Fruit fly (Drosophila melanogaster): Measurements from ENCODE around the gene Uqcc1.

Uqcc1 gene

DNA sequence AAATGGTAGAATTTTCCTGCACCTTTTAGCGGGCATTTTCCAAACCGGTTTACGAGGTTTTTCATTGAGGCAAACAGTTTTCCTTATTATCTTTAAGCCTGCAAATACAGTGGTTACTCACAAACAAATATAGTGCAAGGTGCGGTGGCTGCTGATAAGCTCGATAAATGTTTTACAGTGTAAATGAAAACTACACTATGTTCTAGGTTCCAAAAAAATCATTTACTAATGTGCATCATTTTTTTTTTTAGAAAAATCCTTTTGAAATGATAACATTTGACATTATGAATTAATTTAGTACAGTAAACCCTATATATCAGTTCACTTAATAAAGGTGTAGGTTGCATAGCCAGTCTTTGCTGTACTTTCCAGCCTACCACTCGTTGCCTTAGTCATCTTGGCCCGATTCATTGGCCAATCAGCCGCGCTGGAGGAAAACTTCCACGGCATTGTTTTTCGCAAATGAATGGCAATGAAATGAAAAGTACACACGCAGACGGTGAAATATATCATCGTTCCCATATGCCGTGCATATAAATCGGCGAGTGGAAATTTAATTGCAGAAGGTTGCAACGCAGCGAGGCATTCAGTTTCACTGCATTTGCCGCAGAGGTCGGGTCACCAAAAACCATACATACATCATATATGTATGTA lies 20.2 kb upstream of the Uqcc1 start (continued):
- TF ChIP-seq pdm3 (GFP tag; optimal IDR thresholded peaks at IDR 0.05) (peak; percentile 28), CG8632 (GFP tag; optimal IDR thresholded peaks at IDR 0.05) (peak; percentile 42), CG3032 (tag; optimal IDR thresholded peaks at IDR 0.05) (no peak), eg (GFP tag; IDR thresholded peaks at IDR 0.05) (peak; percentile 73), fd85E (GFP tag; optimal IDR thresholded peaks at IDR 0.05) (no peak), Met (GFP tag; optimal IDR thresholded peaks at IDR 0.05) (peak; percentile 37), acj6 (GFP tag; optimal IDR thresholded peaks at IDR 0.05) (peak; percentile 36), CG8119 (GFP tag; IDR thresholded peaks at IDR 0.05) (peak; percentile 68), CG31627 (GFP tag; optimal IDR thresholded peaks at IDR 0.05) (peak; percentile 37), CG11762 (GFP tag; optimal IDR thresholded peaks at IDR 0.05; ENCODE audit: insufficient read depth) (no peak), CG6792 (GFP tag; optimal IDR thresholded peaks at IDR 0.05) (peak; percentile 7), net (GFP tag; optimal IDR thresholded peaks at IDR 0.05) (peak; percentile 17), ss (GFP tag; optimal IDR thresholded peaks at IDR 0.05) (no peak), Eip93F (GFP tag; optimal IDR thresholded peaks at IDR 0.05) (no peak), CG11902 (GFP tag; optimal IDR thresholded peaks at IDR 0.05) (no peak), Hr38 (GFP tag; optimal IDR thresholded peaks at IDR 0.05) (no peak), Blimp-1 (GFP tag; optimal IDR thresholded peaks at IDR 0.05) (no peak), Sox102F (GFP tag; optimal IDR thresholded peaks at IDR 0.05) (no peak), Sox14 (GFP tag; optimal IDR thresholded peaks at IDR 0.05) (peak; percentile 5)

DNA sequence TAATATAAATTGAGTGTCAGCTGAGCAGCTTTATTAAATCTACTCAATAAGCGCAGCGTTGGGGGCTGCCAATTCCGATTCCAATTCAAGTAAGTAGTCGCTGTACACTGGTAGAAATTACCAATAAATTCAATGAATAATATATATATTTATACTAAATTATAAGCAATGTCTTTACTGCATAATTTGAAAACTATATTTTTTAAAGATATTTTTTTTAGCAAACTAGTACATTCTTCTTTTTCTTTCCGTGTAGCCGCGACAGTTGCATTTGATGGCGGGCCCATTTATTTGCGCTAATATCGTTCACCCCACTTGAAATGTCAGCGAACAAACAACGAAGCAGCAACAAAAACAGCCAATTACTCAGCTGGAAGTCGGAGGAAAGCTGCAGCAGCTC lies 19.5 kb upstream of the Uqcc1 start:
- TF ChIP-seq acj6 (GFP tag; optimal IDR thresholded peaks at IDR 0.05), result peak; percentile 67
- peak; percentile 77 for TF ChIP-seq achi (GFP tag; optimal IDR thresholded peaks at IDR 0.05)
- TF ChIP-seq dac (GFP tag; optimal IDR thresholded peaks at IDR 0.05), result peak; percentile 10
- TF ChIP-seq CG34406 (GFP tag; optimal IDR thresholded peaks at IDR 0.05), result peak; percentile 70
- peak; percentile 79 for TF ChIP-seq Lpt (GFP tag; optimal IDR thresholded peaks at IDR 0.05)
- peak; percentile 46 for TF ChIP-seq cyc (GFP tag; optimal IDR thresholded peaks at IDR 0.05)
- peak; percentile 57 for TF ChIP-seq topi (GFP tag; optimal IDR thresholded peaks at IDR 0.05)
- TF ChIP-seq CG8319 (GFP tag; optimal IDR thresholded peaks at IDR 0.05), result peak; percentile 29
- peak; percentile 78 for TF ChIP-seq OdsH (GFP tag; optimal IDR thresholded peaks at IDR 0.05)
- TF ChIP-seq Hr4 (GFP tag; optimal IDR thresholded peaks at IDR 0.05), result peak; percentile 73
- peak; percentile 54 for TF ChIP-seq net (GFP tag; optimal IDR thresholded peaks at IDR 0.05)
- TF ChIP-seq Hr38 (GFP tag; optimal IDR thresholded peaks at IDR 0.05), result no peak
- peak; percentile 20 for TF ChIP-seq Hr39 (GFP tag; optimal IDR thresholded peaks at IDR 0.05)
- peak; percentile 17 for TF ChIP-seq Eip75B (GFP tag; optimal IDR thresholded peaks at IDR 0.05)
- peak; percentile 75 for TF ChIP-seq CG10631 (GFP tag; optimal IDR thresholded peaks at IDR 0.05)
- TF ChIP-seq Smox (GFP tag; optimal IDR thresholded peaks at IDR 0.05), result peak; percentile 47
- peak; percentile 89 for TF ChIP-seq eg (GFP tag; IDR thresholded peaks at IDR 0.05)
- peak; percentile 50 for TF ChIP-seq CG6808 (GFP tag; optimal IDR thresholded peaks at IDR 0.05)
- TF ChIP-seq spab (GFP tag; optimal IDR thresholded peaks at IDR 0.05), result peak; percentile 21
- peak; percentile 73 for TF ChIP-seq CG3919 (GFP tag; optimal IDR thresholded peaks at IDR 0.05)
- peak; percentile 41 for TF ChIP-seq pdm3 (GFP tag; optimal IDR thresholded peaks at IDR 0.05)
- peak; percentile 87 for TF ChIP-seq CG8119 (GFP tag; IDR thresholded peaks at IDR 0.05)
- peak; percentile 7 for TF ChIP-seq fd59A (GFP tag; optimal IDR thresholded peaks at IDR 0.05)
- TF ChIP-seq salr (GFP tag; optimal IDR thresholded peaks at IDR 0.05), result peak in 1 of 2 experiments; percentile 53
- peak; percentile 89 for TF ChIP-seq svp (GFP tag)
- peak; percentile 17 for TF ChIP-seq Sox14 (GFP tag; optimal IDR thresholded peaks at IDR 0.05)
- peak; percentile 34 for TF ChIP-seq CG6854 (GFP tag; optimal IDR thresholded peaks at IDR 0.05)
- peak; percentile 31 for TF ChIP-seq Blimp-1 (GFP tag; optimal IDR thresholded peaks at IDR 0.05)
- peak; percentile 63 for TF ChIP-seq esn (GFP tag; optimal IDR thresholded peaks at IDR 0.05)
- peak; percentile 67 for TF ChIP-seq CG11294 (GFP tag; IDR thresholded peaks at IDR 0.05)
- TF ChIP-seq CG9139 (GFP tag; optimal IDR thresholded peaks at IDR 0.05), result no peak
- TF ChIP-seq CG1621 (tag; optimal IDR thresholded peaks at IDR 0.05), result peak; percentile 22
- TF ChIP-seq CG8632 (GFP tag; optimal IDR thresholded peaks at IDR 0.05), result peak; percentile 62
- TF ChIP-seq CG11902 (GFP tag; optimal IDR thresholded peaks at IDR 0.05), result peak; percentile 29
- TF ChIP-seq CG31627 (GFP tag; optimal IDR thresholded peaks at IDR 0.05), result peak; percentile 17
- peak; percentile 28 for TF ChIP-seq Ets21C (GFP tag; optimal IDR thresholded peaks at IDR 0.05)
- TF ChIP-seq CG7368 (GFP tag; optimal IDR thresholded peaks at IDR 0.05), result peak; percentile 21
- peak; percentile 62 for TF ChIP-seq CG3032 (tag; optimal IDR thresholded peaks at IDR 0.05)
- TF ChIP-seq ss (GFP tag; optimal IDR thresholded peaks at IDR 0.05), result peak; percentile 52 to 61
- peak; percentile 66 for TF ChIP-seq CG4318 (GFP tag; optimal IDR thresholded peaks at IDR 0.05)
- peak; percentile 79 for TF ChIP-seq CG32006 (GFP tag; optimal IDR thresholded peaks at IDR 0.05)
